Worm (Caenorhabditis elegans) whole organism, young adult: ENCODE data around the gene erd-2.2.

Experiments
- B0019.2 ChIP-seq: fragments of 200-800 bp; sonication (Bioruptor generic); conservative IDR thresholded peaks from 2 replicates; pipeline ENCODE4 v1.3.6; 2022; ENCODE audit warnings: missing genetic modification reagents, missing genetic modification characterization, missing compliant biosample characterization
- C17E4.6 ChIP-seq: fragments of 200-800 bp; sonication (Bioruptor generic); IDR thresholded peaks from 2 replicates; pipeline ENCODE4 v1.3.6; 2022; ENCODE audit warnings: missing genetic modification reagents, missing genetic modification characterization, missing compliant biosample characterization
- F23B12.7 ChIP-seq: sonication (generic microtip); optimal IDR thresholded peaks from 2 replicates; lab custom pipeline; 2017; ENCODE audit warnings: missing genetic modification characterization, mild to moderate bottlenecking, missing compliant biosample characterization, antibody characterized with exemption, moderate library complexity; ENCODE audit not compliant: insufficient read depth
- F33H1.4 ChIP-seq: fragments of 200-800 bp; sonication (Bioruptor generic); IDR thresholded peaks from 2 replicates; pipeline ENCODE4 v1.3.6; 2022; ENCODE audit warnings: missing genetic modification reagents, missing genetic modification characterization, missing compliant biosample characterization
- F37B4.10 ChIP-seq: fragments of 200-800 bp; sonication (Bioruptor generic); IDR thresholded peaks from 2 replicates; pipeline ENCODE4 v1.3.6; 2022; ENCODE audit warnings: missing genetic modification characterization, missing compliant biosample characterization
- K11D2.4 ChIP-seq: fragments of 200-800 bp; sonication (Bioruptor generic); IDR thresholded peaks from 2 replicates; pipeline ENCODE4 v1.3.6; 2022; ENCODE audit warnings: missing genetic modification reagents, missing genetic modification characterization, missing compliant biosample characterization
- K12H6.12 ChIP-seq: fragments of 200-800 bp; sonication (Bioruptor generic); optimal IDR thresholded peaks from 2 replicates; lab custom pipeline; 2018; ENCODE audit warnings: mild to moderate bottlenecking, missing genetic modification characterization, missing compliant biosample characterization
- T26A5.8 ChIP-seq: sonication (generic microtip); optimal IDR thresholded peaks from 2 replicates; lab custom pipeline; 2016; ENCODE audit warnings: missing genetic modification characterization, missing compliant biosample characterization
- Y53F4B.3 ChIP-seq: fragments of 200-800 bp; sonication (Bioruptor generic); IDR thresholded peaks from 2 replicates; pipeline ENCODE4 v1.3.6; 2022; ENCODE audit warnings: missing genetic modification reagents, missing genetic modification characterization, missing compliant biosample characterization
- Y95B8A.8 ChIP-seq: fragments of 200-800 bp; sonication (Bioruptor generic); IDR thresholded peaks from 2 replicates; pipeline ENCODE4 v1.3.6; 2022; ENCODE audit warnings: missing genetic modification reagents, missing genetic modification characterization, missing compliant biosample characterization
- ZK185.1 ChIP-seq: sonication (generic microtip); optimal IDR thresholded peaks from 2 replicates; lab custom pipeline; 2016; ENCODE audit warnings: mild to moderate bottlenecking, missing genetic modification characterization, missing compliant biosample characterization; ENCODE audit not compliant: poor library complexity, severe bottlenecking
- akir-1 ChIP-seq: fragments of 200-800 bp; sonication (Bioruptor generic); optimal IDR thresholded peaks from 2 replicates; lab custom pipeline; 2018; ENCODE audit warnings: mild to moderate bottlenecking, missing genetic modification characterization, moderate library complexity, missing compliant biosample characterization
- attf-3 ChIP-seq: fragments of 200-800 bp; sonication (Bioruptor generic); conservative IDR thresholded peaks from 2 replicates; pipeline ENCODE4 v1.3.6; 2022; ENCODE audit warnings: missing genetic modification reagents, missing genetic modification characterization, missing compliant biosample characterization
- attf-5 ChIP-seq: fragments of 200-800 bp; sonication (Bioruptor generic); optimal IDR thresholded peaks from 2 replicates; lab custom pipeline; 2018; ENCODE audit warnings: mild to moderate bottlenecking, missing genetic modification characterization, missing compliant biosample characterization
- bed-2 ChIP-seq: fragments of 200-800 bp; sonication (Bioruptor generic); IDR thresholded peaks from 2 replicates; pipeline ENCODE4 v1.3.6; 2022; ENCODE audit warnings: missing genetic modification reagents, missing genetic modification characterization, missing compliant biosample characterization
- ceh-100 ChIP-seq: fragments of 200-800 bp; sonication (Bioruptor generic); IDR thresholded peaks from 2 replicates; pipeline ENCODE4 v1.3.6; 2022; ENCODE audit warnings: missing genetic modification reagents, missing genetic modification characterization, missing compliant biosample characterization
- ceh-40 ChIP-seq: fragments of 200-800 bp; sonication (Bioruptor generic); IDR thresholded peaks from 2 replicates; pipeline ENCODE4 v1.3.6; 2022; ENCODE audit warnings: missing genetic modification characterization, missing compliant biosample characterization
- ceh-58 ChIP-seq: fragments of 200-800 bp; sonication (Bioruptor generic); IDR thresholded peaks from 2 replicates; pipeline ENCODE4 v1.3.6; 2022; ENCODE audit warnings: missing genetic modification characterization, missing compliant biosample characterization
- ceh-79 ChIP-seq: sonication (generic microtip); optimal IDR thresholded peaks from 2 replicates; lab custom pipeline; 2017; ENCODE audit warnings: mild to moderate bottlenecking, missing genetic modification characterization, missing compliant biosample characterization
- chd-7 ChIP-seq: sonication (generic microtip); optimal IDR thresholded peaks from 2 replicates; lab custom pipeline; 2016; ENCODE audit warnings: mild to moderate bottlenecking, missing genetic modification characterization, moderate library complexity, missing compliant biosample characterization
- dpl-1 ChIP-seq: fragments of 150-350 bp; optimal IDR thresholded peaks from 2 replicates; lab custom pipeline; 2014; ENCODE audit warnings: missing biosample characterization, missing genetic modification reagents, missing genetic modification characterization
- egrh-3 ChIP-seq: fragments of 200-800 bp; sonication (Bioruptor generic); IDR thresholded peaks from 2 replicates; pipeline ENCODE4 v1.3.6; 2022; ENCODE audit warnings: missing genetic modification reagents, missing genetic modification characterization, missing compliant biosample characterization
- ets-4 ChIP-seq: fragments of 200-800 bp; sonication (Bioruptor generic); optimal IDR thresholded peaks from 2 replicates; lab custom pipeline; 2018; ENCODE audit warnings: mild to moderate bottlenecking, missing genetic modification characterization, missing compliant biosample characterization
- fkh-3 ChIP-seq: sonication (generic microtip); optimal IDR thresholded peaks from 2 replicates; lab custom pipeline; 2016; ENCODE audit warnings: mild to moderate bottlenecking, missing genetic modification characterization, missing compliant biosample characterization
- gei-17 ChIP-seq: fragments of 200-800 bp; sonication (Bioruptor generic); optimal IDR thresholded peaks from 2 replicates; lab custom pipeline; 2018; ENCODE audit warnings: mild to moderate bottlenecking, missing genetic modification characterization, missing compliant biosample characterization
- let-607 ChIP-seq, 2 experiments: fragments of 200-800 bp in 1 of 2; sonication (Bioruptor generic) in 1 of 2; sonication (generic microtip) in 1 of 2; optimal IDR thresholded peaks; 2 replicates each; lab custom pipeline; 2016 to 2018; ENCODE audit warnings: mild to moderate bottlenecking in 2 of 2, missing compliant biosample characterization in 2 of 2, missing genetic modification characterization in 2 of 2, moderate library complexity in 2 of 2, missing genotype in 1 of 2
- lin-35 ChIP-seq, 3 experiments: fragments of 150-350 bp in 2 of 3; sonication (generic microtip) in 1 of 3; optimal IDR thresholded peaks; 2 replicates each; lab custom pipeline; 2014 to 2018; ENCODE audit warnings: missing biosample characterization in 3 of 3, missing genetic modification characterization in 3 of 3, missing genetic modification reagents in 3 of 3
- lsy-27 ChIP-seq: sonication (generic microtip); optimal IDR thresholded peaks from 2 replicates; lab custom pipeline; 2017; ENCODE audit warnings: missing genetic modification characterization, mild to moderate bottlenecking, missing compliant biosample characterization, antibody characterized with exemption, missing genotype, borderline replicate concordance; ENCODE audit not compliant: insufficient read depth
- madf-3 ChIP-seq: fragments of 200-800 bp; sonication (Bioruptor generic); IDR thresholded peaks from 2 replicates; pipeline ENCODE4 v1.3.6; 2022; ENCODE audit warnings: missing genetic modification reagents, missing genetic modification characterization, missing compliant biosample characterization
- madf-8 ChIP-seq: fragments of 200-800 bp; sonication (Bioruptor generic); conservative IDR thresholded peaks from 2 replicates; pipeline ENCODE4 v1.3.6; 2022; ENCODE audit warnings: missing genetic modification reagents, missing genetic modification characterization, missing compliant biosample characterization
- mxl-1 ChIP-seq: sonication (generic microtip); optimal IDR thresholded peaks from 2 replicates; lab custom pipeline; 2016; ENCODE audit warnings: missing genetic modification characterization, missing compliant biosample characterization
- nfya-1 ChIP-seq: sonication (generic microtip); optimal IDR thresholded peaks from 2 replicates; lab custom pipeline; 2017; ENCODE audit warnings: antibody characterized with exemption, missing compliant biosample characterization, missing genetic modification characterization, borderline replicate concordance; ENCODE audit not compliant: insufficient read depth
- nhr-90 ChIP-seq: sonication (generic microtip); optimal IDR thresholded peaks from 2 replicates; lab custom pipeline; 2016; ENCODE audit warnings: missing genotype, mild to moderate bottlenecking, missing genetic modification characterization, missing compliant biosample characterization
- pha-4 ChIP-seq: fragments of 150-350 bp; sonication (generic microtip); optimal IDR thresholded peaks from 2 replicates; lab custom pipeline; 2014; ENCODE audit warnings: missing biosample characterization, missing genetic modification reagents, missing genetic modification characterization
- rpc-1 ChIP-seq, 2 experiments: fragments of 150-350 bp in 1 of 2; sonication (generic microtip) in 1 of 2; optimal IDR thresholded peaks; 2 replicates each; lab custom pipeline; 2014 to 2018; ENCODE audit warnings: missing biosample characterization in 1 of 2, missing genetic modification characterization in 1 of 2, missing genetic modification reagents in 1 of 2, missing genotype in 1 of 2
- snpc-1.1 ChIP-seq: sonication (generic microtip); optimal IDR thresholded peaks from 2 replicates; lab custom pipeline; 2017; ENCODE audit warnings: missing genetic modification characterization, mild to moderate bottlenecking, missing compliant biosample characterization, antibody characterized with exemption, moderate library complexity, missing genotype, missing genetic modification reagents; ENCODE audit not compliant: insufficient read depth
- snpc-1.3 ChIP-seq: sonication (generic microtip); optimal IDR thresholded peaks from 2 replicates; lab custom pipeline; 2017; ENCODE audit warnings: missing genetic modification characterization, mild to moderate bottlenecking, missing compliant biosample characterization, antibody characterized with exemption, moderate library complexity, missing genotype, missing genetic modification reagents; ENCODE audit not compliant: insufficient read depth
- snpc-4 ChIP-seq, 5 experiments: fragments of 150-350 bp in 1 of 5; sonication (generic microtip) in 4 of 5; optimal IDR thresholded peaks; 2 replicates each; lab custom pipeline; 2014 to 2018; ENCODE audit warnings: missing genetic modification characterization in 5 of 5, missing biosample characterization in 3 of 5, antibody characterized with exemption in 2 of 5, mild to moderate bottlenecking in 2 of 5, missing compliant biosample characterization in 2 of 5, missing genotype in 2 of 5, moderate library complexity in 2 of 5, missing genetic modification reagents in 1 of 5
- somi-1 ChIP-seq: fragments of 200-800 bp; sonication (Bioruptor generic); optimal IDR thresholded peaks from 2 replicates; lab custom pipeline; 2018; ENCODE audit warnings: mild to moderate bottlenecking, missing genetic modification characterization, missing compliant biosample characterization
- sptf-2 ChIP-seq: fragments of 200-800 bp; sonication (Bioruptor generic); optimal IDR thresholded peaks from 2 replicates; lab custom pipeline; 2018; ENCODE audit warnings: mild to moderate bottlenecking, missing genetic modification characterization, missing compliant biosample characterization
- ztf-18 ChIP-seq: sonication (generic microtip); optimal IDR thresholded peaks from 2 replicates; lab custom pipeline; 2016; ENCODE audit warnings: missing genotype, mild to moderate bottlenecking, missing genetic modification characterization, missing compliant biosample characterization
- ztf-25 ChIP-seq: fragments of 200-800 bp; sonication (Bioruptor generic); IDR thresholded peaks from 2 replicates; pipeline ENCODE4 v1.3.6; 2022; ENCODE audit warnings: missing genetic modification reagents, missing genetic modification characterization, missing compliant biosample characterization
- ztf-26 ChIP-seq: sonication (generic microtip); optimal IDR thresholded peaks from 2 replicates; lab custom pipeline; 2017; ENCODE audit warnings: missing genetic modification characterization, missing compliant biosample characterization
- ztf-3 ChIP-seq: fragments of 200-800 bp; sonication (Bioruptor generic); optimal IDR thresholded peaks from 2 replicates; lab custom pipeline; 2018; ENCODE audit warnings: mild to moderate bottlenecking, missing genetic modification characterization, missing compliant biosample characterization

Gene erd-2.2

ce11 chrIII:5943368-5944180, 36.7 kb downstream of the erd-2.2 start (continued):
- TF ChIP-seq ztf-3 (peak; percentile 21), K11D2.4 (GFP tag; lab: Robert Waterston, UW) (peak; percentile 67; the same call in 1 of the 2 replicates), gei-17 (GFP tag; lab: Kevin White, UChicago) (peak; percentile 41), bed-2 (0 out of 2 replicates have a peak, but pooled peaks have one; percentile 9), Y95B8A.8 (GFP tag; lab: Robert Waterston, UW) (peak; percentile 89), snpc-1.1 (tag; lab: Kevin White, UChicago) (peak; percentile 73), dpl-1 (GFP tag; lab: Kevin White, UChicago) (no peak), chd-7 (no peak), fkh-3 (tag; lab: Kevin White, UChicago) (peak; percentile 3), let-607 (tag; optimal IDR thresholded peaks at IDR 0.05; lab: Kevin White, UChicago) (peak; percentile 31 to 35), rpc-1 (optimal IDR thresholded peaks at IDR 0.05; lab: Kevin White, UChicago) (no peak), rpc-1 (tag; optimal IDR thresholded peaks at IDR 0.05; lab: Kevin White, UChicago) (no peak), ztf-18 (tag; lab: Kevin White, UChicago) (peak; percentile 11), nfya-1 (tag; lab: Kevin White, UChicago) (no peak), pha-4 (tag; lab: Kevin White, UChicago) (peak; percentile 60), K12H6.12 (tag; lab: Kevin White, UChicago) (peak; percentile 22), F37B4.10 (GFP tag; lab: Robert Waterston, UW) (no peak), attf-5 (peak; percentile 39), F33H1.4 (GFP tag; lab: Robert Waterston, UW) (peak; percentile 30; the same call in 1 of the 2 replicates), F23B12.7 (tag; lab: Kevin White, UChicago) (peak; percentile 26), akir-1 (no peak), attf-3 (GFP tag; lab: Robert Waterston, UW) (peak; percentile 40; the same call in 1 of the 2 replicates), B0019.2 (GFP tag; lab: Robert Waterston, UW) (no peak), T26A5.8 (tag; lab: Kevin White, UChicago) (peak; percentile 56), egrh-3 (no peak; the same call in 1 of the 2 replicates), madf-8 (GFP tag; lab: Robert Waterston, UW) (no peak; the same call in 1 of the 2 replicates), lsy-27 (tag; lab: Kevin White, UChicago) (no peak), snpc-1.3 (no peak), ztf-25 (GFP tag; lab: Robert Waterston, UW) (no peak), lin-35 (GFP tag; optimal IDR thresholded peaks at IDR 0.05; lab: Kevin White, UChicago) (peak in 1 of 3 experiments; percentile 78), somi-1 (peak; percentile 30), ceh-58 (GFP tag; lab: Robert Waterston, UW) (peak; percentile 81; the same call in 1 of the 2 replicates), snpc-4 (GFP tag; optimal IDR thresholded peaks at IDR 0.05; lab: Kevin White, UChicago) (no peak), snpc-4 (tag; optimal IDR thresholded peaks at IDR 0.05; lab: Kevin White, UChicago) (peak in 2 of 4 experiments; percentile 49 to 62), ZK185.1 (tag; lab: Kevin White, UChicago) (peak; percentile 75), ceh-100 (GFP tag; lab: Robert Waterston, UW) (no peak; the same call in 1 of the 2 replicates), Y53F4B.3 (peak; percentile 33; the same call in 1 of the 2 replicates), nhr-90 (tag; lab: Kevin White, UChicago) (peak; percentile 65), ztf-26 (tag; lab: Kevin White, UChicago) (peak; percentile 21), C17E4.6 (GFP tag; lab: Robert Waterston, UW) (0 out of 2 replicates have a peak, but pooled peaks have one; percentile 31), ceh-79 (no peak), mxl-1 (tag; lab: Kevin White, UChicago) (peak; percentile 49), madf-3 (peak; percentile 85), ceh-40 (GFP tag; lab: Robert Waterston, UW) (no peak), sptf-2 (GFP tag; lab: Kevin White, UChicago) (no peak), ets-4 (GFP tag; lab: Kevin White, UChicago) (peak; percentile 5)
